Worm (Caenorhabditis elegans) whole organism, late embryonic: ENCODE results near the gene col-41.

Experiments used
- C38D4.7 ChIP-seq: fragments of 200-800 bp; sonication (Bioruptor generic); optimal IDR thresholded peaks from 2 replicates; lab custom pipeline; 2018; ENCODE audit warnings: mild to moderate bottlenecking, missing genetic modification characterization, moderate library complexity, missing compliant biosample characterization
- ahr-1 ChIP-seq: sonication (generic microtip); optimal IDR thresholded peaks from 2 replicates; lab custom pipeline; 2016; ENCODE audit warnings: missing genetic modification characterization, missing compliant biosample characterization
- ama-1 ChIP-seq: fragments of 150-350 bp; optimal IDR thresholded peaks from 2 replicates; lab custom pipeline; 2014
- ceh-18 ChIP-seq: sonication (generic microtip); optimal IDR thresholded peaks from 2 replicates; lab custom pipeline; 2016; ENCODE audit warnings: missing genetic modification characterization, missing compliant biosample characterization
- ceh-19 ChIP-seq: fragments of 200-800 bp; sonication (Bioruptor generic); optimal IDR thresholded peaks from 2 replicates; lab custom pipeline; 2018; ENCODE audit warnings: mild to moderate bottlenecking, missing genetic modification characterization, missing compliant biosample characterization
- ceh-24 ChIP-seq: sonication (generic microtip); optimal IDR thresholded peaks from 2 replicates; lab custom pipeline; 2016; ENCODE audit warnings: mild to moderate bottlenecking, missing genetic modification characterization, missing compliant biosample characterization
- ceh-31 ChIP-seq: sonication (generic microtip); optimal IDR thresholded peaks from 2 replicates; lab custom pipeline; 2016; ENCODE audit warnings: missing genetic modification characterization, missing compliant biosample characterization
- ceh-34 ChIP-seq: sonication (generic microtip); optimal IDR thresholded peaks from 2 replicates; lab custom pipeline; 2016; ENCODE audit warnings: mild to moderate bottlenecking, missing genetic modification characterization, missing compliant biosample characterization
- ceh-6 ChIP-seq: fragments of 200-800 bp; sonication (Bioruptor generic); optimal IDR thresholded peaks from 2 replicates; lab custom pipeline; 2018; ENCODE audit warnings: mild to moderate bottlenecking, missing genetic modification characterization, missing compliant biosample characterization
- dmd-4 ChIP-seq: sonication (generic microtip); optimal IDR thresholded peaks from 2 replicates; lab custom pipeline; 2016; ENCODE audit warnings: borderline replicate concordance, missing genetic modification characterization, missing compliant biosample characterization
- dve-1 ChIP-seq: sonication (generic microtip); optimal IDR thresholded peaks from 2 replicates; lab custom pipeline; 2017; ENCODE audit warnings: antibody characterized with exemption, mild to moderate bottlenecking, missing genetic modification characterization, missing compliant biosample characterization
- elt-2 ChIP-seq: sonication (generic microtip); optimal IDR thresholded peaks from 2 replicates; lab custom pipeline; 2016; ENCODE audit warnings: missing genetic modification reagents, missing genetic modification characterization, missing compliant biosample characterization
- elt-4 ChIP-seq: sonication (generic microtip); optimal IDR thresholded peaks from 2 replicates; lab custom pipeline; 2016; ENCODE audit warnings: missing genetic modification characterization, missing compliant biosample characterization
- eyg-1 ChIP-seq: sonication (generic microtip); optimal IDR thresholded peaks from 2 replicates; lab custom pipeline; 2016; ENCODE audit warnings: missing genotype, missing genetic modification characterization, missing compliant biosample characterization
- fax-1 ChIP-seq: sonication (generic microtip); optimal IDR thresholded peaks from 2 replicates; lab custom pipeline; 2016; ENCODE audit warnings: missing genotype, missing genetic modification characterization, missing compliant biosample characterization
- fkh-10 ChIP-seq: fragments of 150-350 bp; optimal IDR thresholded peaks from 2 replicates; lab custom pipeline; 2014; ENCODE audit warnings: missing biosample characterization, missing genetic modification reagents, missing genetic modification characterization
- fkh-6 ChIP-seq: sonication (generic microtip); optimal IDR thresholded peaks from 2 replicates; lab custom pipeline; 2016; ENCODE audit warnings: missing genetic modification characterization, missing compliant biosample characterization
- gmeb-2 ChIP-seq: sonication (generic microtip); optimal IDR thresholded peaks from 2 replicates; lab custom pipeline; 2016; ENCODE audit warnings: missing genetic modification characterization, inconsistent platforms, missing compliant biosample characterization
- hlh-15 ChIP-seq: sonication (generic microtip); optimal IDR thresholded peaks from 2 replicates; lab custom pipeline; 2016; ENCODE audit warnings: missing genetic modification characterization, missing compliant biosample characterization
- hlh-6 ChIP-seq: sonication (generic microtip); optimal IDR thresholded peaks from 2 replicates; lab custom pipeline; 2016; ENCODE audit warnings: missing genotype, missing genetic modification characterization, missing compliant biosample characterization
- lim-6 ChIP-seq: sonication (generic microtip); optimal IDR thresholded peaks from 2 replicates; lab custom pipeline; 2016; ENCODE audit warnings: missing genetic modification characterization, missing compliant biosample characterization
- lin-11 ChIP-seq: fragments of 200-800 bp; sonication (Bioruptor generic); optimal IDR thresholded peaks from 2 replicates; lab custom pipeline; 2018; ENCODE audit warnings: mild to moderate bottlenecking, missing genetic modification characterization, missing compliant biosample characterization
- nfya-1 ChIP-seq: sonication (generic microtip); optimal IDR thresholded peaks from 2 replicates; lab custom pipeline; 2017; ENCODE audit warnings: missing genetic modification characterization, mild to moderate bottlenecking, missing compliant biosample characterization, antibody characterized with exemption, moderate library complexity
- pat-9 ChIP-seq: fragments of 200-800 bp; sonication (Bioruptor generic); optimal IDR thresholded peaks from 2 replicates; lab custom pipeline; 2018; ENCODE audit warnings: mild to moderate bottlenecking, missing genetic modification characterization, moderate library complexity, missing compliant biosample characterization
- pax-1 ChIP-seq: fragments of 150-350 bp; optimal IDR thresholded peaks from 2 replicates; lab custom pipeline; 2014; ENCODE audit warnings: missing biosample characterization, missing genetic modification characterization
- pha-2 ChIP-seq: sonication (generic microtip); optimal IDR thresholded peaks from 2 replicates; lab custom pipeline; 2017; ENCODE audit warnings: mild to moderate bottlenecking, missing genetic modification characterization, missing compliant biosample characterization
- pha-4 ChIP-seq: fragments of 150-350 bp; optimal IDR thresholded peaks from 2 replicates; lab custom pipeline; 2018; ENCODE audit warnings: missing biosample characterization, missing genetic modification reagents, missing genetic modification characterization
- pros-1 ChIP-seq: fragments of 150-350 bp; optimal IDR thresholded peaks from 2 replicates; lab custom pipeline; 2014; ENCODE audit warnings: missing biosample characterization, missing genetic modification reagents, missing genetic modification characterization
- ref-2 ChIP-seq: sonication (generic microtip); optimal IDR thresholded peaks from 2 replicates; lab custom pipeline; 2016; ENCODE audit warnings: missing genetic modification characterization, missing compliant biosample characterization
- syd-9 ChIP-seq: sonication (generic microtip); optimal IDR thresholded peaks from 2 replicates; lab custom pipeline; 2016; ENCODE audit warnings: mild to moderate bottlenecking, missing genetic modification characterization, moderate library complexity, missing compliant biosample characterization
- tbx-2 ChIP-seq: sonication (generic microtip); optimal IDR thresholded peaks from 2 replicates; lab custom pipeline; 2016; ENCODE audit warnings: missing genetic modification characterization, missing compliant biosample characterization
- ttx-3 ChIP-seq: sonication (generic microtip); optimal IDR thresholded peaks from 2 replicates; lab custom pipeline; 2016; ENCODE audit warnings: missing genetic modification reagents, missing genetic modification characterization, missing compliant biosample characterization
- unc-42 ChIP-seq: sonication (generic microtip); optimal IDR thresholded peaks from 2 replicates; lab custom pipeline; 2016; ENCODE audit warnings: missing genotype, missing genetic modification characterization, missing compliant biosample characterization
- unc-55 ChIP-seq: sonication (generic microtip); optimal IDR thresholded peaks from 2 replicates; lab custom pipeline; 2017; ENCODE audit warnings: missing biosample characterization, missing genetic modification reagents, missing genetic modification characterization
- ztf-16 ChIP-seq: sonication (generic microtip); optimal IDR thresholded peaks from 2 replicates; lab custom pipeline; 2017; ENCODE audit warnings: missing genetic modification characterization, missing compliant biosample characterization

The col-41 gene

DNA sequence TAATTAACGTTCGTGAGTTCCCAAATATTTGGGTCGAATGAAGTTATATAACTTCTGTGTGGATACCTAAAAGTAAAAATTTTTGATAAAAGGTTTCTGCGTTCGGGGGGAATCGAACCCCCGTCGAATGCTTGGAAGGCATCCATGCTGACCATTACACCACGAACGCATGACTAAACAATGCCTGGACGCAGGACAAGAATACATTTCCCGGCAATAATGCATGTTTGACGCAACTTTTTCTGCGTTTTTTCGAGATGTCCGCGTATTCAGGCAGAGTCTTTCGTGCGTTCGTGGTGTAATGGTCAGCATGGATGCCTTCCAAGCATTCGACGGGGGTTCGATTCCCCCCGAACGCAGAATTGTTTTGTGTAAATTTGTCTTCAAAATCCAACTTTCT lies 24.4 kb upstream of the col-41 start:
- TF ChIP-seq ahr-1 (no peak), gmeb-2 (tag; lab: Kevin White, UChicago) (peak; percentile 14), elt-2 (tag; lab: Kevin White, UChicago) (peak; percentile 17), ceh-6 (GFP tag; lab: Kevin White, UChicago) (peak; percentile 20), ceh-31 (tag; lab: Kevin White, UChicago) (no peak), C38D4.7 (GFP tag; lab: Kevin White, UChicago) (no peak)

DNA sequence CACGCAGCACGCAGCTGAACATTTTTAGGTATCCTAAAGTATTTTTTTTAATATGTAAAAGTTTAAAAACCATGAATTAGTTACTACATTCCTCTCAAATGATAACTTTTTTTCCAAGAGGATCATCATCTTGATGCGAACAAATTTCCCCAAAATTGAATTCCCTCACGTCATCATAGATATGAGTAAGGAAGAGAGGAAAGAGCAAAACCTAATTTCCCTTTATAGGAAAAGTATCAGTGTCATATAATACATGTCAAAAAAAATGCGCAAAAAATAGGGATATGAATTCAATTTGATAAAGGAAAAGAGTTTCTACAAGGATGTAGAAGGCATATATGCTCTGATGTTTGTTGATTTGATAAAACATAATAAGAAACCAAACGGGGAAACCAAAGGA lies 23.9 kb upstream of the col-41 start:
- TF ChIP-seq unc-42 = peak; percentile 63
- TF ChIP-seq lin-11 (tag; lab: Kevin White, UChicago) = no peak

DNA sequence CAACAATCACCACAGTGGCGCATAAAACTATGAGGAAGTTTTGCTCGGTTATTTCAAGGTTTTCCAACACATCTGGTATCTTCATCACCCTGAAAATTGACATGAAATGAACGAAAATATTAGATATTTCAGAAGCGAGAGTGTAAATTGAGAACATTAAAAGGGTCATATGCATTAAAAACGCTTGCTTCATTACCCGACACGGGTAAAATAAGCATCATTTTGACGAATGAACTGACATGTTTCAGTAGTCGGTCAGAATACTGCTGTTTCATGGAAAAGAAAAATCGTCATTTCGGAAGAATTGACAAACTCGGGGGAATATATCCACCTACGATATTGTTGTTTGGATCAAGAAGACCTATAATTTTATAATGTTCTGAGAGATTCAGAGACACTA lies 22.8 kb upstream of the col-41 start, which contains the start of gene snt-7:
snt-7 (minus strand) TSS at position 101 of the 400 bp plus-strand sequence.
- no peak for TF ChIP-seq elt-4 (tag; lab: Kevin White, UChicago)
- TF ChIP-seq pax-1 (tag; lab: Kevin White, UChicago) = no peak
- no peak for TF ChIP-seq dmd-4 (tag; lab: Kevin White, UChicago)
- TF ChIP-seq fax-1 = no peak
- TF ChIP-seq hlh-6 (tag; lab: Kevin White, UChicago) = no peak
- no peak for TF ChIP-seq ahr-1
- no peak for TF ChIP-seq ceh-34 (tag; lab: Kevin White, UChicago)
- no peak for TF ChIP-seq ama-1 (lab: Kevin White, UChicago)
- TF ChIP-seq pha-2 = no peak
- TF ChIP-seq nfya-1 (tag; lab: Kevin White, UChicago) = no peak
- no peak for TF ChIP-seq ceh-19 (GFP tag; lab: Kevin White, UChicago)

DNA sequence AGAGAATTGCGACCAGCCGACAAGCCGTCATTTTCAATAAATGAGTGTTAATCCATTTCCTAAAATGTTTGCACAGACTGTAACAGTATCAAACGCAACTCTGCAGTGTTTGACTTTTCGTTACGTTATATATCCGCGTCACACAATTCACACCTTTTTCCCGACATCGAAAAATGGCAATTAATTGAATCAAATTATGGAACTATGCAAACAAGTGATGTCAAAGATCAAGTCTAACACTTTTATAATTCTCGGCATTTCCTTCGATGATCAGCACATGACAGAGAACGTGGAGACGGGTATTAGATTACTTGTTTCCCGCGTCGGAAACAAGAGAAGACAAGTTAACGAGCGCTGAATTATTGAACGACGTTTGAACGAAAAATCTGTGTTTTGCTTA lies 18.0 kb upstream of the col-41 start, which contains the start of gene phat-6:
phat-6 (minus strand) TSS at position 101 of the 400 bp plus-strand sequence.
- no peak for TF ChIP-seq ceh-18 (tag; lab: Kevin White, UChicago)
- no peak for TF ChIP-seq unc-55 (GFP tag; lab: Kevin White, UChicago)
- no peak for TF ChIP-seq fkh-10
- no peak for TF ChIP-seq dve-1 (tag; lab: Kevin White, UChicago)
- TF ChIP-seq dmd-4 (tag; lab: Kevin White, UChicago) = no peak
- TF ChIP-seq ttx-3 (tag; lab: Kevin White, UChicago) = no peak
- no peak for TF ChIP-seq lim-6 (tag; lab: Kevin White, UChicago)
- no peak for TF ChIP-seq tbx-2 (tag; lab: Kevin White, UChicago)
- TF ChIP-seq ref-2 = no peak
- no peak for TF ChIP-seq fkh-6 (tag; lab: Kevin White, UChicago)
- TF ChIP-seq ztf-16 = no peak
- no peak for TF ChIP-seq pat-9 (tag; lab: Kevin White, UChicago)
- TF ChIP-seq pha-4 (tag; lab: Kevin White, UChicago) = no peak
- TF ChIP-seq ceh-24 = no peak

DNA sequence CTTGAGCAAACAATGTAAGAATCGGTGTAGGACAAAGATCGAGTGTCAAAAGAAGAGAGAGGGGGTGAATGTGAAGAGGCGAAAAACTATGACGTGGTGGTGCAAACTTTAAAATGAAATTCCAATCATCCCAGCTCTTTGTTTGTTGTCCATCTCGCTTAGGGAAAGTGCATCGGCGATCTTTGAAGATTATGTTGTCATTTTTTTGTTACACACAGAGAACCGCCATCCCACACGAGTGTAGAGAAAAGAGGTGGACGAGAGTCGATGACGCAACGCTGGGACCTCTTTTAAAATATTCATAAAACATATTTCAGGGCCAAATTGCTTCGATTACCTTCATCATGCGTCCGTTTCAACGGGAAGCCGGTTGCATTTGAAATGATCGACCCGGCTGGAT lies 15.1 kb upstream of the col-41 start:
- TF ChIP-seq ceh-31 (tag; lab: Kevin White, UChicago) = no peak
- TF ChIP-seq fax-1 = no peak
- TF ChIP-seq pha-2 = no peak
- TF ChIP-seq tbx-2 (tag; lab: Kevin White, UChicago) = no peak
- no peak for TF ChIP-seq pros-1 (tag; lab: Kevin White, UChicago)
- TF ChIP-seq unc-55 (GFP tag; lab: Kevin White, UChicago) = no peak
- no peak for TF ChIP-seq lim-6 (tag; lab: Kevin White, UChicago)
- TF ChIP-seq hlh-6 (tag; lab: Kevin White, UChicago) = no peak
- no peak for TF ChIP-seq eyg-1 (tag; lab: Kevin White, UChicago)
- no peak for TF ChIP-seq syd-9
- TF ChIP-seq hlh-15 (tag; lab: Kevin White, UChicago) = no peak
